Fruit fly (Drosophila melanogaster): ENCODE results near the gene CG5078.
A peak's percentile ranks its signal among the peaks of the same experiment; 100 is the strongest.

The CG5078 gene

dm6 chr3L:20514101-20514500 is 8.3 kb downstream of the CG5078 start:
- TF ChIP-seq CTCF (optimal IDR thresholded peaks at IDR 0.05): no peak
- TF ChIP-seq CG8478 (optimal IDR thresholded peaks at IDR 0.05): no peak

- TF ChIP-seq CG8478 (optimal IDR thresholded peaks at IDR 0.05) (no peak), CTCF (optimal IDR thresholded peaks at IDR 0.05) (peak; percentile 39 to 42)
Observed at dm6 chr3L:20516519-20517178, 10.8 kb downstream of the CG5078 start.

DNA sequence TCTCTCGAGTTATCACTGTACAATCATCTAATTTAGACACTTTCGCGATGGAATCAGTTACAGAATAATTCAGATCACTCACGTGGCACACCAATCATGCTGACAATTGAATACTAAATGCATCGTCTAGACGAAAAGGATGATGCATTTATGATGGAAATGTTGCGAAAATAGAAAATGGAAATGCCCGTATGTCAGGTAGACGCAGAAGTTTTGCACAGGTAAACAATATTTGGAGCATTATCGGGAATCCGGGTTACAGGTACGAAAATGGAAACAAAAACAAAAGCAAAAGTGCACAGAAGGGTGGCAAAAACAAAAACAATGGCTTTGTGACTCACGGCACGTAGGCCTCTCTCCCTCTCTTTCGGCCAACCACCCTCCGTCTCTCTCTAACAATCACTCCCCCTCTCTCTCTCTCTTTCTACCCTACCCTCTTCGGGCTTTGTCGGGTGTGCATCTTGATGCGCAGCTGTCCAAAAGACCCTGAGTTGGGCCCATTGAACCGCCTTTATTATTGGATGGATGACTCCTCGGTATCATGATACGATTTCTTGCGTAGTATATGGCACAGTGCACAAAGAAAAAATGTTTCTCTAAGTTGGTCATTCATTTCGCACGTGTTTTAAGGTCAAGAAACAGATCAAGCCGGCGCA is 11.5 kb downstream of the CG5078 start:
- TF ChIP-seq CTCF (optimal IDR thresholded peaks at IDR 0.05): no peak
- no peak for TF ChIP-seq CG8478 (optimal IDR thresholded peaks at IDR 0.05)

dm6 chr3L:20517897-20518804 is 12.3 kb downstream of the CG5078 start:
- TF ChIP-seq CG8478 (optimal IDR thresholded peaks at IDR 0.05) (no peak), CTCF (optimal IDR thresholded peaks at IDR 0.05) (no peak)

DNA sequence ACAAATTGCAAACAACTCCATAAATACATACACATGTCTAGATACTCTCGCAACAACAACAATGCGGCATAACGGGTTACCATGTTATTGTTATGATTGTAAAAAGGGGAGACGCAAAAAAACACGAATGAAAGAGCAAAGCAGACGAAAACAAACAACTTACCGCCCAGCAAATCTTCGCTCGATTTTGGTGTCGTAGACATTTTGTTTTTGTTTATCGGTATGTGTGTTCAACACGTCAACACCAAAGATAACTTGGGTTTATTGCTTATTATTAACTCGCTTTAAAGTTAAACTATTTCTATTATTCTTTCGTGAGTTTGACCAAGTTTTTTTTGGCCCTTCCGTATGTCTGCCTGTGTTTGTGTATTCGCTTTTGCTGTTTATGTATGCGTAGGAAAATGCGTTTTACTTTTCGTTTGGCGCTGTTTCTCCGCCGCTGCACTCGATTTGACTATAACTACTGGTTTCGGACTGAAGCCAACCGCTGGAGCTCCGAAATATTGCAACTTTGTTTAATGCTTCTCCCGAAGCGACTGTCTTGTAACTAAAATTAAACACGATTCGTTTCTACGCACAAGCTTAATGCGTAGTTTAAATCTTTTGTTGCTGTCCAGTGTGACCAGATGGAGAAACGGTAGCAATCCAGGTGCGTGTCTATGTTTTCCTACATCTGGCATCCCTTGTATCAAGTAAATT is 13.1 kb downstream of the CG5078 start, which contains the start of gene BNIP3:
Gene BNIP3 (minus strand): TSS at position 589 of the 699 bp plus-strand sequence.
- TF ChIP-seq CTCF (optimal IDR thresholded peaks at IDR 0.05): no peak
- no peak for TF ChIP-seq CG8478 (optimal IDR thresholded peaks at IDR 0.05)

dm6 chr3L:20520687-20521169 is 14.9 kb downstream of the CG5078 start, which contains the start of the genes mTerf3 and CG5104:
Gene mTerf3 (minus strand): TSS chr3L:20520772.
Gene CG5104 (plus strand): TSS chr3L:20521009.
- no peak for TF ChIP-seq CG8478 (optimal IDR thresholded peaks at IDR 0.05)
- no peak for TF ChIP-seq CTCF (optimal IDR thresholded peaks at IDR 0.05)

dm6 chr3L:20524409-20525010 is 18.7 kb downstream of the CG5078 start:
- TF ChIP-seq CTCF (optimal IDR thresholded peaks at IDR 0.05) (no peak), CG8478 (optimal IDR thresholded peaks at IDR 0.05) (no peak)

dm6 chr3L:20525743-20526142 is 19.9 kb downstream of the CG5078 start:
- no peak for TF ChIP-seq CG8478 (optimal IDR thresholded peaks at IDR 0.05)
- TF ChIP-seq CTCF (optimal IDR thresholded peaks at IDR 0.05): no peak

DNA sequence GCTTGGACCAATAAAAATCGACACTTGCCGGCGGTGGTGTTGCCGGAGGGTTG is 20.1 kb downstream of the CG5078 start, which contains the start of gene Pss:
Gene Pss (minus strand): TSS at position 32 of the 53 bp plus-strand sequence.
- TF ChIP-seq CTCF (optimal IDR thresholded peaks at IDR 0.05) (no peak), CG8478 (optimal IDR thresholded peaks at IDR 0.05) (no peak)

DNA sequence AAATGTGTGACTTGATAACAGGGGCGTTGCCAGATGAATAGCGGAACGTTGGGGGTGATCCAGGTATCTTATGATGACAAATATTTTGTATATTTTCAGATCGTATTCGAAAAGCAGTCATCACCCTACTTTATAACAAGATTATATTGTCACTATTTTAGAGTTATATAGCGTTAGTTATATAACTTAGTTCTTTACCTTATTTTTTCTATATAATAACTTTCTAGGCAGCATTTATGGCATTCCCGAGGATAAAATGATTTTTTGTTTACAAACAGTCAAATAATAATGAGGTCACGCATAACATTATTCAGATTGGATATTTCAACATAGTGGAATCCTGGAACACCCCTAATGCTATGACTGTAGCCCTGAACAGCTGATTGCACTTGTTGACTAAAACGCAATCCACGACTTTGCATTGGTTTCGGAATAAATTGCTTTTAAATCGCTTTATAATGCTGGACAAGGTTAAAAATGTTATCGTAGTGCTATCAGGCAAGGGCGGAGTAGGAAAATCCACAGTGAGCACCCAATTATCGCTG is 20.4 kb downstream of the CG5078 start, which contains the start of gene Nubp2:
Gene Nubp2 (plus strand): TSS at position 381 of the 545 bp plus-strand sequence.
- TF ChIP-seq CTCF (optimal IDR thresholded peaks at IDR 0.05) (no peak), CG8478 (optimal IDR thresholded peaks at IDR 0.05) (no peak)

- no peak for TF ChIP-seq CTCF (optimal IDR thresholded peaks at IDR 0.05)
- TF ChIP-seq CG8478 (optimal IDR thresholded peaks at IDR 0.05): no peak
Observed at dm6 chr3L:20529918-20530317, 24.1 kb downstream of the CG5078 start.

DNA sequence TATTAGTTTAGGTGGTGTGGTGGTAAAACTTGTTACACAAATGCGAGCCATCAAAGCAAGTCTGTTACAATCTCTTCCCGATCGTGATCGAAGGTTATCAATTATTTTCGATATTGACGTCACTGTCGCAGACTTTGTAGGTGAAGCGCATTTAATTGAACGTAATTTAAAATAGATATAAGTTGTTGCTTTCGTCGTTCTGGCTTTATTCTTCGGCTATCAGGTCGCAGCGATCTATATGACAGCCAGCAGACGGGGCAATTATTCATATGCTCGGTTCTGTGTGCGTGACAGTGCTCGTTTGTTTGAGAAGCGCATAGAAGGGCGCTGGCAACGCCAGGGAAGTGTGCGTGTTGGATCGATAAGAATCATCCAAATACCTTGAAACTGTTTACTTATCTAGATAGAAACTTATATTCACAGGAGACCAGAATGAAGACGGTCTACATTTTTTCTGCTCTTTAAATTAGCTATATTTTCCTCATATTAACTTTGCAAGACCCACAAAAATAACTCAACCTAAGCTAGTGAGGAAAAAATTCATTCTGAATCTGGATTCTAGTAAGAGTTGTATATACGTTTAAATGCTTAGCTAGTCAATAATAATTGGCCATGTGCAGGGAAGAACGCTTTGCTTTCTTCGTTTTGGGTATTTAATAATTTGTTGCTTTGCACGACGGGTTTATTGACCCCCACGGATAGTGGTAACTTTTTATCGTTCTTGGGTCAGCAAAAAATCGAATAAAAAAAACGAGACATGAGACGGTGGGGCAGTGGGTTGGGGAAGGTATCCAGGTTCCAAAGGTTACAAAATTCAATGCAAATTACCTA is 24.7 kb downstream of the CG5078 start:
- TF ChIP-seq CG8478 (optimal IDR thresholded peaks at IDR 0.05): no peak
- no peak for TF ChIP-seq CTCF (optimal IDR thresholded peaks at IDR 0.05)

- TF ChIP-seq CG8478 (optimal IDR thresholded peaks at IDR 0.05): no peak
- no peak for TF ChIP-seq CTCF (optimal IDR thresholded peaks at IDR 0.05)
Observed at dm6 chr3L:20531257-20531656, 25.4 kb downstream of the CG5078 start.
